Worm (Caenorhabditis elegans): Measurements from ENCODE around the gene nspc-10.

The nspc-10 gene

ce11 chrX:12367498-12367897 lies 24.1 kb downstream of the nspc-10 start:
- TF ChIP-seq C16A3.4 (tag; optimal IDR thresholded peaks at IDR 0.05): peak; percentile 41
- peak in 1 of 2 experiments; percentile 11 for TF ChIP-seq efl-1 (optimal IDR thresholded peaks at IDR 0.05)
- TF ChIP-seq efl-1 (GFP tag; optimal IDR thresholded peaks at IDR 0.05 in 1 of 2): no peak
- TF ChIP-seq fkh-10 (GFP tag; optimal IDR thresholded peaks at IDR 0.05): no peak
- TF ChIP-seq nhr-19 (GFP tag; conservative IDR thresholded peaks at IDR 0.05): peak; percentile 56
- TF ChIP-seq lin-35 (GFP tag; optimal IDR thresholded peaks at IDR 0.05): peak in 1 of 2 experiments; percentile 55
- no peak for TF ChIP-seq pag-3 (tag; optimal IDR thresholded peaks at IDR 0.05; ENCODE audit: borderline replicate concordance, insufficient read depth)
- TF ChIP-seq skn-1 (tag; optimal IDR thresholded peaks at IDR 0.05): peak; percentile 33
- TF ChIP-seq C34B4.2 (tag; optimal IDR thresholded peaks at IDR 0.05): no peak
- peak; percentile 26 for TF ChIP-seq tbx-2 (tag; optimal IDR thresholded peaks at IDR 0.05)
- peak; percentile 73 for TF ChIP-seq snu-23 (GFP tag; optimal IDR thresholded peaks at IDR 0.05)
- TF ChIP-seq dsc-1 (tag; optimal IDR thresholded peaks at IDR 0.05): peak; percentile 53
- TF ChIP-seq lsy-2 (tag; optimal IDR thresholded peaks at IDR 0.05): no peak
- TF ChIP-seq nhr-71 (tag; optimal IDR thresholded peaks at IDR 0.05): peak; percentile 47
- TF ChIP-seq unc-130 (tag; optimal IDR thresholded peaks at IDR 0.05): peak; percentile 29
- peak; percentile 22; the same call in 1 of the 2 replicates for TF ChIP-seq ceh-88 (GFP tag; IDR thresholded peaks at IDR 0.05)
- TF ChIP-seq ztf-4 (tag; optimal IDR thresholded peaks at IDR 0.05): no peak
- TF ChIP-seq lin-14 (GFP tag; optimal IDR thresholded peaks at IDR 0.05): peak; percentile 42
- TF ChIP-seq lin-13 (GFP tag; optimal IDR thresholded peaks at IDR 0.05): peak; percentile 11
- TF ChIP-seq efl-3 (GFP tag; optimal IDR thresholded peaks at IDR 0.05): no peak
- 0 out of 2 replicates have a peak, but pooled peaks have one; percentile 20 for TF ChIP-seq mab-9 (GFP tag; IDR thresholded peaks at IDR 0.05)
- peak; percentile 43 for TF ChIP-seq nhr-85 (tag)
- TF ChIP-seq unc-86 (tag; optimal IDR thresholded peaks at IDR 0.05): no peak
- peak; percentile 74 for TF ChIP-seq rnt-1 (tag; optimal IDR thresholded peaks at IDR 0.05)
- no peak for TF ChIP-seq nhr-237 (tag; optimal IDR thresholded peaks at IDR 0.05)
- peak; percentile 16 for TF ChIP-seq nhr-77 (tag; optimal IDR thresholded peaks at IDR 0.05)
- TF ChIP-seq lin-39 (tag; optimal IDR thresholded peaks at IDR 0.05): no peak
- TF ChIP-seq swsn-7 (tag; optimal IDR thresholded peaks at IDR 0.05): peak; percentile 24
- TF ChIP-seq mep-1 (tag; optimal IDR thresholded peaks at IDR 0.05): peak; percentile 57
- no peak for TF ChIP-seq isw-1 (GFP tag; IDR thresholded peaks at IDR 0.05)
- no peak for TF ChIP-seq egl-13 (tag; optimal IDR thresholded peaks at IDR 0.05)
- TF ChIP-seq irx-1 (tag; optimal IDR thresholded peaks at IDR 0.05): peak; percentile 22
- no peak for TF ChIP-seq nhr-47 (tag; optimal IDR thresholded peaks at IDR 0.05)
- peak in 1 of 2 experiments; percentile 45 for TF ChIP-seq mdl-1 (tag; optimal IDR thresholded peaks at IDR 0.05)
- no peak for TF ChIP-seq hlh-4 (tag; optimal IDR thresholded peaks at IDR 0.05)
- TF ChIP-seq nhr-90 (tag; optimal IDR thresholded peaks at IDR 0.05; ENCODE audit: poor library complexity): peak; percentile 17
- TF ChIP-seq xbp-1 (tag; optimal IDR thresholded peaks at IDR 0.05): no peak
- no peak for TF ChIP-seq lir-3 (tag; optimal IDR thresholded peaks at IDR 0.05; ENCODE audit: poor library complexity)
- peak; percentile 29 for TF ChIP-seq nhr-20 (tag; optimal IDR thresholded peaks at IDR 0.05)
- TF ChIP-seq ceh-63 (GFP tag; optimal IDR thresholded peaks at IDR 0.05): no peak
- TF ChIP-seq aly-2 (tag; optimal IDR thresholded peaks at IDR 0.05): no peak
- TF ChIP-seq tlp-1 (tag; optimal IDR thresholded peaks at IDR 0.05): no peak
- no peak for TF ChIP-seq hlh-17 (GFP tag; optimal IDR thresholded peaks at IDR 0.05; ENCODE audit: borderline replicate concordance)
- TF ChIP-seq dpl-1 (GFP tag; optimal IDR thresholded peaks at IDR 0.05): no peak
- peak; percentile 36 to 61 (median 61) for TF ChIP-seq ceh-82 (tag; optimal IDR thresholded peaks at IDR 0.05)
- TF ChIP-seq fkh-4 (tag; optimal IDR thresholded peaks at IDR 0.05; ENCODE audit: borderline replicate concordance): no peak
- no peak for TF ChIP-seq unc-98 (GFP tag; IDR thresholded peaks at IDR 0.05)
- no peak for TF ChIP-seq blmp-1 (tag; optimal IDR thresholded peaks at IDR 0.05)

All from whole organism, L1 larva.